Worm (Caenorhabditis elegans) whole organism, L1 larva: ENCODE data around the gene K01A11.3.

ENCODE experiments used
- C16A3.4 ChIP-seq: fragments of 150-350 bp; optimal IDR thresholded peaks from 2 replicates; lab custom pipeline; 2014; ENCODE audit warnings: missing biosample characterization, missing genetic modification characterization
- C34B4.2 ChIP-seq: sonication (generic microtip); optimal IDR thresholded peaks from 2 replicates; lab custom pipeline; 2017; ENCODE audit warnings: mild to moderate bottlenecking, missing genetic modification characterization, missing compliant biosample characterization
- Y116A8C.19 ChIP-seq: sonication (generic microtip); optimal IDR thresholded peaks from 2 replicates; lab custom pipeline; 2016; ENCODE audit warnings: missing compliant biosample characterization, missing genetic modification characterization, borderline replicate concordance
- alr-1 ChIP-seq: fragments of 200-800 bp; sonication (Bioruptor generic); optimal IDR thresholded peaks from 2 replicates; lab custom pipeline; 2018; ENCODE audit warnings: borderline replicate concordance, mild to moderate bottlenecking, missing genetic modification characterization, missing compliant biosample characterization
- aly-2 ChIP-seq: fragments of 150-350 bp; optimal IDR thresholded peaks from 2 replicates; lab custom pipeline; 2014; ENCODE audit warnings: missing biosample characterization, missing genetic modification characterization
- ama-1 ChIP-seq: fragments of 150-350 bp; optimal IDR thresholded peaks from 2 replicates; lab custom pipeline; 2014
- ceh-63 ChIP-seq: fragments of 200-800 bp; sonication (Bioruptor generic); optimal IDR thresholded peaks from 2 replicates; lab custom pipeline; 2018; ENCODE audit warnings: mild to moderate bottlenecking, missing genetic modification characterization, missing compliant biosample characterization
- ceh-82 ChIP-seq, 3 experiments: fragments of 150-350 bp in 1 of 3; sonication (generic microtip) in 2 of 3; optimal IDR thresholded peaks; 2 replicates each; lab custom pipeline; 2014 to 2017; ENCODE audit warnings: missing biosample characterization in 3 of 3, missing genetic modification characterization in 3 of 3
- ceh-88 ChIP-seq: fragments of 200-800 bp; sonication (Bioruptor generic); IDR thresholded peaks from 2 replicates; pipeline ENCODE4 v1.3.6; 2022; ENCODE audit warnings: missing genetic modification characterization, missing compliant biosample characterization
- ces-1 ChIP-seq: fragments of 150-350 bp; optimal IDR thresholded peaks from 2 replicates; lab custom pipeline; 2014; ENCODE audit warnings: missing biosample characterization, missing genetic modification reagents, missing genetic modification characterization
- dpl-1 ChIP-seq, 3 experiments: fragments of 150-350 bp in 2 of 3; sonication (generic microtip) in 1 of 3; optimal IDR thresholded peaks; 2 replicates each; lab custom pipeline; 2014 to 2017; ENCODE audit warnings: missing biosample characterization in 3 of 3, missing genetic modification characterization in 3 of 3, missing genetic modification reagents in 3 of 3
- dsc-1 ChIP-seq: sonication (generic microtip); optimal IDR thresholded peaks from 2 replicates; lab custom pipeline; 2016; ENCODE audit warnings: mild to moderate bottlenecking, missing genetic modification characterization, missing compliant biosample characterization
- efl-1 ChIP-seq, 4 experiments: fragments of 150-350 bp; optimal IDR thresholded peaks in 3 of 4; peaks in 1 of 4; 1 replicate in 1 of 4; 2 replicates in 3 of 4; lab custom pipeline; 2014; ENCODE audit warnings: missing biosample characterization in 2 of 4, missing genetic modification characterization in 2 of 4, missing genetic modification reagents in 2 of 4
- egl-27 ChIP-seq, 2 experiments: fragments of 150-350 bp in 1 of 2; sonication (generic microtip); optimal IDR thresholded peaks; 3 replicates each; lab custom pipeline; 2017 to 2018; ENCODE audit warnings: missing biosample characterization in 2 of 2, missing genetic modification characterization in 2 of 2, missing genetic modification reagents in 2 of 2
- fkh-10 ChIP-seq: sonication (generic microtip); optimal IDR thresholded peaks from 2 replicates; lab custom pipeline; 2017; ENCODE audit warnings: missing biosample characterization, missing genetic modification reagents, missing genetic modification characterization
- fkh-4 ChIP-seq: sonication (generic microtip); optimal IDR thresholded peaks from 2 replicates; lab custom pipeline; 2016; ENCODE audit warnings: missing compliant biosample characterization, missing genetic modification characterization, borderline replicate concordance
- fkh-8 ChIP-seq: sonication (generic microtip); optimal IDR thresholded peaks from 2 replicates; lab custom pipeline; 2016; ENCODE audit warnings: mild to moderate bottlenecking, missing genetic modification characterization, missing compliant biosample characterization
- fos-1 ChIP-seq: fragments of 150-350 bp; optimal IDR thresholded peaks from 2 replicates; lab custom pipeline; 2014; ENCODE audit warnings: missing biosample characterization, missing genetic modification characterization
- hlh-17 ChIP-seq: fragments of 200-800 bp; sonication (Bioruptor generic); optimal IDR thresholded peaks from 2 replicates; lab custom pipeline; 2018; ENCODE audit warnings: missing genetic modification characterization, mild to moderate bottlenecking, missing compliant biosample characterization, moderate library complexity, borderline replicate concordance
- hlh-4 ChIP-seq: sonication (generic microtip); optimal IDR thresholded peaks from 2 replicates; lab custom pipeline; 2016; ENCODE audit warnings: mild to moderate bottlenecking, missing genetic modification characterization, missing compliant biosample characterization
- hpl-2 ChIP-seq: fragments of 150-350 bp; optimal IDR thresholded peaks from 2 replicates; lab custom pipeline; 2014; ENCODE audit warnings: missing biosample characterization, missing genetic modification reagents, missing genetic modification characterization
- isw-1 ChIP-seq: fragments of 200-800 bp; sonication (Bioruptor generic); IDR thresholded peaks from 2 replicates; pipeline ENCODE4 v1.3.6; 2022; ENCODE audit warnings: missing genetic modification characterization, missing compliant biosample characterization
- lin-35 ChIP-seq, 2 experiments: fragments of 150-350 bp; optimal IDR thresholded peaks; 2 replicates each; lab custom pipeline; 2014; ENCODE audit warnings: missing biosample characterization in 2 of 2, missing genetic modification characterization in 2 of 2, missing genetic modification reagents in 2 of 2
- lin-39 ChIP-seq: fragments of 150-350 bp; optimal IDR thresholded peaks from 2 replicates; lab custom pipeline; 2014; ENCODE audit warnings: missing biosample characterization, missing genetic modification reagents, missing genetic modification characterization
- lsy-2 ChIP-seq, 2 experiments: fragments of 150-350 bp; optimal IDR thresholded peaks; 2 replicates each; lab custom pipeline; 2014; ENCODE audit warnings: missing biosample characterization in 2 of 2, missing genetic modification characterization in 2 of 2
- mdl-1 ChIP-seq, 2 experiments: fragments of 150-350 bp; optimal IDR thresholded peaks; 2 replicates each; lab custom pipeline; 2014 to 2017; ENCODE audit warnings: missing biosample characterization in 2 of 2, missing genetic modification characterization in 2 of 2, inconsistent platforms in 1 of 2
- mef-2 ChIP-seq: fragments of 150-350 bp; optimal IDR thresholded peaks from 2 replicates; lab custom pipeline; 2014; ENCODE audit warnings: missing biosample characterization, missing genetic modification characterization
- nhr-11 ChIP-seq: fragments of 150-350 bp; optimal IDR thresholded peaks from 2 replicates; lab custom pipeline; 2014; ENCODE audit warnings: missing biosample characterization, missing genetic modification characterization
- nhr-12 ChIP-seq: sonication (generic microtip); optimal IDR thresholded peaks from 2 replicates; lab custom pipeline; 2017; ENCODE audit warnings: missing biosample characterization, missing genetic modification characterization
- nhr-19 ChIP-seq: fragments of 200-800 bp; sonication (Bioruptor generic); conservative IDR thresholded peaks from 2 replicates; pipeline ENCODE4 v1.3.6; 2022; ENCODE audit warnings: missing genetic modification characterization, missing compliant biosample characterization
- nhr-28 ChIP-seq: fragments of 150-350 bp; optimal IDR thresholded peaks from 2 replicates; lab custom pipeline; 2014; ENCODE audit warnings: missing biosample characterization, missing genetic modification characterization
- nhr-47 ChIP-seq: sonication (generic microtip); optimal IDR thresholded peaks from 2 replicates; lab custom pipeline; 2016; ENCODE audit warnings: mild to moderate bottlenecking, missing genetic modification characterization, moderate library complexity, missing compliant biosample characterization
- nhr-71 ChIP-seq: sonication (generic microtip); optimal IDR thresholded peaks from 2 replicates; lab custom pipeline; 2016; ENCODE audit warnings: mild to moderate bottlenecking, missing genetic modification characterization, moderate library complexity, missing compliant biosample characterization
- nhr-77 ChIP-seq: fragments of 150-350 bp; optimal IDR thresholded peaks from 2 replicates; lab custom pipeline; 2014; ENCODE audit warnings: missing biosample characterization, missing genetic modification characterization
- nhr-84 ChIP-seq: sonication (generic microtip); optimal IDR thresholded peaks from 2 replicates; lab custom pipeline; 2017; ENCODE audit warnings: missing biosample characterization, missing genetic modification characterization
- nhr-85 ChIP-seq: sonication (generic microtip); peaks from one replicate; lab custom pipeline; 2016; ENCODE audit warnings: missing genetic modification characterization, inconsistent platforms, missing compliant biosample characterization
- pax-3 ChIP-seq: fragments of 200-800 bp; sonication (Bioruptor generic); optimal IDR thresholded peaks from 2 replicates; lab custom pipeline; 2018; ENCODE audit warnings: mild to moderate bottlenecking, missing genetic modification characterization, moderate library complexity, missing compliant biosample characterization
- pqm-1 ChIP-seq: sonication (generic microtip); optimal IDR thresholded peaks from 3 replicates; lab custom pipeline; 2017; ENCODE audit warnings: missing biosample characterization, missing genetic modification characterization
- rnt-1 ChIP-seq: sonication (generic microtip); optimal IDR thresholded peaks from 2 replicates; lab custom pipeline; 2016; ENCODE audit warnings: mild to moderate bottlenecking, missing genetic modification characterization, moderate library complexity, missing compliant biosample characterization
- sptf-1 ChIP-seq: fragments of 150-350 bp; optimal IDR thresholded peaks from 2 replicates; lab custom pipeline; 2014; ENCODE audit warnings: missing biosample characterization, missing genetic modification characterization
- swsn-7 ChIP-seq: sonication (generic microtip); optimal IDR thresholded peaks from 2 replicates; lab custom pipeline; 2016; ENCODE audit warnings: missing genetic modification characterization, missing compliant biosample characterization
- tbx-2 ChIP-seq: sonication (generic microtip); optimal IDR thresholded peaks from 2 replicates; lab custom pipeline; 2016; ENCODE audit warnings: missing genetic modification characterization, missing compliant biosample characterization
- tlp-1 ChIP-seq: fragments of 150-350 bp; optimal IDR thresholded peaks from 2 replicates; lab custom pipeline; 2014; ENCODE audit warnings: missing biosample characterization, missing genetic modification characterization
- unc-30 ChIP-seq: sonication (generic microtip); optimal IDR thresholded peaks from 2 replicates; lab custom pipeline; 2017; ENCODE audit warnings: missing biosample characterization, missing genetic modification characterization
- unc-62 ChIP-seq: fragments of 150-350 bp; optimal IDR thresholded peaks from 2 replicates; lab custom pipeline; 2014; ENCODE audit warnings: missing biosample characterization, missing genetic modification reagents, missing genetic modification characterization
- unc-98 ChIP-seq: fragments of 200-800 bp; sonication (Bioruptor generic); IDR thresholded peaks from 2 replicates; pipeline ENCODE4 v1.3.6; 2022; ENCODE audit warnings: missing genetic modification characterization, missing compliant biosample characterization
- zag-1 ChIP-seq: fragments of 150-350 bp; optimal IDR thresholded peaks from 2 replicates; lab custom pipeline; 2014; ENCODE audit warnings: missing biosample characterization, missing genetic modification characterization
- zip-4 ChIP-seq: fragments of 200-800 bp; sonication (Bioruptor generic); optimal IDR thresholded peaks from 2 replicates; lab custom pipeline; 2018; ENCODE audit warnings: mild to moderate bottlenecking, missing genetic modification characterization, moderate library complexity, missing compliant biosample characterization
- ztf-4 ChIP-seq: fragments of 150-350 bp; optimal IDR thresholded peaks from 2 replicates; lab custom pipeline; 2014; ENCODE audit warnings: missing biosample characterization, missing genetic modification characterization

The K01A11.3 gene

ce11 chrIII:3471403-3472053 is 19.1 kb upstream of the K01A11.3 start, which contains the start of gene rsu-1 (continued):
- TF ChIP-seq nhr-12 (tag; lab: Kevin White, UChicago) (no peak), mdl-1 (tag; optimal IDR thresholded peaks at IDR 0.05; lab: Kevin White, UChicago) (peak in 1 of 2 experiments; percentile 48), nhr-77 (tag; lab: Kevin White, UChicago) (peak; percentile 54), swsn-7 (tag; lab: Kevin White, UChicago) (peak; percentile 64), lin-35 (GFP tag; optimal IDR thresholded peaks at IDR 0.05; lab: Kevin White, UChicago) (peak; percentile 37 to 42), C16A3.4 (tag; lab: Kevin White, UChicago) (peak; percentile 34), pax-3 (tag; lab: Kevin White, UChicago) (no peak), dsc-1 (tag; lab: Kevin White, UChicago) (peak; percentile 47), lin-39 (tag; lab: Kevin White, UChicago) (no peak), hlh-17 (GFP tag; lab: Kevin White, UChicago) (no peak), nhr-47 (tag; lab: Kevin White, UChicago) (peak; percentile 57), alr-1 (tag; lab: Kevin White, UChicago) (no peak), unc-62 (GFP tag; lab: Kevin White, UChicago) (no peak), tlp-1 (tag; lab: Kevin White, UChicago) (no peak), nhr-71 (tag; lab: Kevin White, UChicago) (peak; percentile 74), zag-1 (no peak), ztf-4 (no peak), tbx-2 (tag; lab: Kevin White, UChicago) (peak; percentile 55), ama-1 (lab: Kevin White, UChicago) (no peak), hlh-4 (tag; lab: Kevin White, UChicago) (no peak), aly-2 (tag; lab: Kevin White, UChicago) (no peak), nhr-28 (tag; lab: Kevin White, UChicago) (no peak), unc-98 (GFP tag; lab: Robert Waterston, UW) (no peak), Y116A8C.19 (tag; lab: Kevin White, UChicago) (no peak), isw-1 (GFP tag; lab: Robert Waterston, UW) (no peak), sptf-1 (no peak), lsy-2 (tag; optimal IDR thresholded peaks at IDR 0.05; lab: Kevin White, UChicago) (peak; percentile 66 to 75), C34B4.2 (no peak), hpl-2 (GFP tag; lab: Kevin White, UChicago) (no peak), fos-1 (tag; lab: Kevin White, UChicago) (peak; percentile 11), dpl-1 (GFP tag; optimal IDR thresholded peaks at IDR 0.05; lab: Kevin White, UChicago) (peak in 2 of 3 experiments; percentile 36 to 42), egl-27 (tag; optimal IDR thresholded peaks at IDR 0.05; lab: Kevin White, UChicago) (peak in 1 of 2 experiments; percentile 18), zip-4 (GFP tag; lab: Kevin White, UChicago) (no peak)
- TF ChIP-seq, all 84 proteins: peak for 30

ce11 chrIII:3470973-3471372 is 18.6 kb upstream of the K01A11.3 start:
- no peak for TF ChIP-seq ceh-88 (GFP tag; lab: Robert Waterston, UW)
- no peak for TF ChIP-seq ceh-63
- no peak for TF ChIP-seq unc-30
- TF ChIP-seq ztf-4: no peak
- TF ChIP-seq mef-2 (tag; lab: Kevin White, UChicago): no peak
- TF ChIP-seq nhr-28 (tag; lab: Kevin White, UChicago): no peak
- TF ChIP-seq fkh-8: no peak
- no peak for TF ChIP-seq nhr-47 (tag; lab: Kevin White, UChicago)
- TF ChIP-seq nhr-71 (tag; lab: Kevin White, UChicago): no peak
- TF ChIP-seq, all 84 proteins: peak for 0

ce11 chrIII:3470433-3470832 is 18.0 kb upstream of the K01A11.3 start:
- TF ChIP-seq pqm-1 (tag; lab: Kevin White, UChicago) (no peak), fkh-4 (tag; lab: Kevin White, UChicago) (no peak), nhr-11 (tag; lab: Kevin White, UChicago) (no peak), efl-1 (optimal IDR thresholded peaks at IDR 0.05; lab: Kevin White, UChicago) (no peak), efl-1 (GFP tag; optimal IDR thresholded peaks at IDR 0.05 in 1 of 2; lab: Kevin White, UChicago) (no peak), nhr-84 (tag; lab: Kevin White, UChicago) (no peak), hlh-17 (GFP tag; lab: Kevin White, UChicago) (no peak), tbx-2 (tag; lab: Kevin White, UChicago) (no peak), fkh-10 (no peak), nhr-19 (GFP tag; lab: Robert Waterston, UW) (no peak), dpl-1 (GFP tag; optimal IDR thresholded peaks at IDR 0.05; lab: Kevin White, UChicago) (no peak), ceh-63 (no peak), ces-1 (GFP tag; lab: Kevin White, UChicago) (no peak), nhr-85 (tag; lab: Kevin White, UChicago) (peak; percentile 6), ceh-82 (tag; optimal IDR thresholded peaks at IDR 0.05; lab: Kevin White, UChicago) (no peak), lin-35 (GFP tag; optimal IDR thresholded peaks at IDR 0.05; lab: Kevin White, UChicago) (no peak), rnt-1 (tag; lab: Kevin White, UChicago) (no peak)
